Worm (Caenorhabditis elegans) whole organism, dauer: ENCODE results near the gene T04C9.3.

Experiments used
- unc-62 ChIP-seq: sonication (generic microtip); optimal IDR thresholded peaks from 2 replicates; lab custom pipeline; 2017; ENCODE audit warnings: missing biosample characterization, missing genetic modification reagents, missing genetic modification characterization

Gene T04C9.3

DNA sequence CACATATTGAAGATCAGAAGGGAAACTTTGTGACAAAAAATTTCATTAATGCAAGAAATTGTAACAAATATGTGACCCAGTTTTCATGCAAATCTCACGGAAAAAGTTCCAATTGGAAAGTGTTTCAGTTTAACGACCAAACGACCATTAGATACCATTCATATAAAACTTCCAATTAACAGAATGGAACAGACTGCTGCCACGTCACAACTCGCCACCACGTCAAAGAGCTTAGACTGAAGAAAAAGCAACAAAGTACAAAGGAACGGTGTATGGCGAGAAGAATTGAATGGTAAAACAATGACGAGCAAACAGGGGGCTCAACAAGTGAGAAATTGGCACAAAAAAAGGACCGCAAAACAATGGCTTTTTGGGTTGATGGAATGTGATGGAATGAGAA is at the start of gene T04C9.3:
Gene T04C9.3 (plus strand): TSS at position 301 of the 400 bp plus-strand sequence.
- TF ChIP-seq unc-62 (GFP tag; lab: Kevin White, UChicago) = no peak

DNA sequence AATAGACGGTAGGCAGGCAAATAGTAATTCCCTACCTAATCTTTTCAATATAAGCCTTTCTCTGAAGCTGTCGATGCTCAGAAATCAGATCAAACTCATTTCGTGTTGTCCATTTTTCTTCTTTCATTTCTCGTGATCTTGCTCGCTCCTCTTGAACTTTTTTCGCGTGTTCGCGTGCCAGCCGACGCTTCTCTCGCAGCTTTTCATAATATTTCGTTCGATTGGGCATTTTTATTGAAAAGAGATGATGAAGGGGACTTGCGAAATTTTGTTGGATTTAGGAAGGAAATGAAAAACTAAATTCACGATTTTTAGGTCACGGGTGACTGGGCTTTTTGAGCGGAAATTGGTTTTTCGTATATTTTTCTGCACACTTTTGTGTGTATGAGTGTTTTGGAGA is 48.4 kb upstream of the T04C9.3 start, which contains the start of gene EGAP1.1:
Gene EGAP1.1 (minus strand): TSS at position 229 of the 400 bp plus-strand sequence.
- no peak for TF ChIP-seq unc-62 (GFP tag; lab: Kevin White, UChicago)

DNA sequence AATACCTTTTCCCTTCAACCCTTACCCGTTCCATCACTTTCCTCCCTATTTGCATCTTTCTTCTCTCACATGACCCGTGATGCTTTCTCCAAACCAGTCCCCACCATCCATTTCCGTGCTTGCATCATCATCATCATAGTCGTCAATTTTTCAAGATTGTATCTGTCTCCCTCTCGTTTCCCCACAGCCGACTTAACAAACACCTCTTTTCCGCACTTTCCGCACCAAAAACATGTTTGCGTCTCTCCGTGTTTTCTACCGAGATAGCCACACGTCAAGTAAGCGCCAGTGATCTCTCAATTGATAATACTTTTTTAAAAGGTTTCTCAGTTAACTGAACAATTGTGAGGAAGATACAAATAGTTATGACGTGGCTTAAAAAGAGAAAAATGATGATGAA is 47.4 kb upstream of the T04C9.3 start:
- TF ChIP-seq unc-62 (GFP tag; lab: Kevin White, UChicago) = no peak

DNA sequence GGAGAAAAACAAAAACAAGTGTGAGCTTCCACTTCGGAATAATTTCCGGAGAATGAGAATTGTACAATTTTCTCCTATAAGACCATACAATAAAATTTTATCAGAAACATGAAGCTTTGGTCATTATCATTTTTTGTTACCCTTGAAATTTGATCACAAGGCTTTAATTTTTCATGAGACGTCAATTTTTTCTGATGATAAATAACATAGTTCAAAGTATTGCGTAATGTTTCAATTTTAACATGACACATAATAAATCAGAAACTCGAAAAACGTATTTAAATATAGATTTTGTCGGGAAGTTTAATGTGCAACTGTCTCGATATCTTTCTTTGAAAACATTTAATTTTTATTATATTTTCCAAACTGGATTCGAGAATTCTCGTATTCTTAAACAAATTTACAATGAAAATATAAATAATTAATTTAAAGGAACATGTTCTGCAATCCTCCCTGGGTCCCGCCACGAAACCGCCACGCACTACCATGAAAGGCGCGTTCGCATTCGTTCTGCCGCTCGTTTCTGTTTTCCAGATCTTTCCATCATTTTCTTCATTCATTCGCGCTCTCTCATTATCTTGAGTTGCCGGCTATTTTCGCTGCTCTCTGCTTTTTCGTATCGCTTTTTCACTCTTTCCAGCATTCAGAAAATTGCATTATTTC is 46.5 kb upstream of the T04C9.3 start:
- TF ChIP-seq unc-62 (GFP tag; lab: Kevin White, UChicago) = no peak

DNA sequence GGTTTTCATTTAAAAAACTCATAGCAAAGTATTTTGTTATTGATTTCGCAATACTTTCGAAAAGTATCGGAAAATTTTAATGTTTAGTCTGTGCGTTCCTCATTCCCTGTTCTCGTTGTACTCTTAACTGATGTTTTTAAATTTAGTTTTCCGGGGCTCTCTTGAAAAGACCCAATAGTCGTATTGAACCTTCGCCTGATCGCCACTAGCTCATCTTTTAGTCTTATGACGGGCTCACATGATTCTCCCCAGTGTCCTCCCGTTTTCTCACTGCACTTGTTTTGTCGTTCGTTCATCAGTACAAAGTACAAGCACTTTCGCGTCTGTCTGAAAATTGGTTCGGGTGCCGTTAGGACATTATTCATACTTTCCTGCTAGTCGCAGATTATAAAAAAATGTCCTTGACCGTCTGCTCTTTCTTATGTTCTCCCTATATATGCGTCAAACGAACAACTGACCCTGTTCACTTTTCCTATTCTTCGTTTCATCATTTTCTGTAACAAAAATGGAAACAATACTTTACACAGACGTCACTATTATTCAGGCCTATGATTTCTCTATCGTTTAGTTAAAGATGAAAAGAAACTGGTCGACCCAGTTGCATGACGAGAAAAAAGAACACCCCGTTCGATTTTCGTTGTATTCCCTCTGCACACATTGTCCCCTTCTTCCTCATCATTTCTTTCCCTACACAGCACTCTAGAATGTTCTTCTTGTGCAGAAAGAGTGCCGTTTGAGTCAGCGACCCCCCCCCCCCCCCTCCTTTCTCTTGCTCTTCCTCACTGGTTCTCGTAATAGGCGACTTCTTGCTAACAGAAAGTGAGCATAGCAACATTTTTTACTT is 45.8 kb upstream of the T04C9.3 start, which contains the start of gene ubq-1:
Gene ubq-1 (plus strand): TSS at position 802 of the 844 bp plus-strand sequence.
- TF ChIP-seq unc-62 (GFP tag; lab: Kevin White, UChicago) = no peak

DNA sequence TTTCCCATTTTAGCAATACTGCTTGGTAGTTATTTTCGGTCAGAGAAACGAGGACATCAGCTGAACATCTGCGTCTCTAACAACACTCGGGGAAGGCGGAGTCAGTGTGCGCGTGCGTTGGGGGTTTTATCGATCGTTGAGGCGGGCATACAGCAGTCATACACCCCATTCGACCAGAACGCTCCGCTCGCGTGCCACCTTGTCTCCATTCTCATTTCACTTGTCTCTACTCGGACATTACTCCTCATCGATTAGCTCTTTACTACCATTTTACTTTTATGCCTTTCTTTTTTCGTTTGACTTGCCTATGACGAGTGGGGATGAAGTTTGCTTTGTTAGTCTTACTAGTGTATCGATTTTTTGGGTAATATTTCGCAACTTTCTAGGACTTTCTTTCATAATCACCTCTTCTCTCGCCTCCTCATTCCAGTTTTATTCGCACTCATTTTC is 44.9 kb upstream of the T04C9.3 start:
- TF ChIP-seq unc-62 (GFP tag; lab: Kevin White, UChicago) = no peak

DNA sequence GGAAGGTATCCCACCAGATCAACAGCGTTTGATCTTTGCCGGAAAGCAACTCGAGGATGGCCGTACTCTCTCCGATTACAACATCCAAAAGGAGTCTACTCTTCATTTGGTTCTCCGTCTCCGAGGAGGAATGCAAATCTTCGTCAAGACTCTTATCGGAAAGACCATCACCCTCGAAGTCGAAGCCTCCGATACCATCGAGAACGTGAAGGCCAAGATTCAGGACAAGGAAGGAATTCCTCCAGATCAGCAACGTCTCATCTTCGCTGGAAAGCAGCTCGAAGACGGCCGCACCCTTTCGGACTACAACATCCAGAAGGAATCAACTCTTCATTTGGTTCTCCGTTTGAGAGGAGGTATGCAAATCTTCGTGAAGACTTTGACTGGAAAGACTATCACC is 43.3 kb upstream of the T04C9.3 start:
- no peak for TF ChIP-seq unc-62 (GFP tag; lab: Kevin White, UChicago)

DNA sequence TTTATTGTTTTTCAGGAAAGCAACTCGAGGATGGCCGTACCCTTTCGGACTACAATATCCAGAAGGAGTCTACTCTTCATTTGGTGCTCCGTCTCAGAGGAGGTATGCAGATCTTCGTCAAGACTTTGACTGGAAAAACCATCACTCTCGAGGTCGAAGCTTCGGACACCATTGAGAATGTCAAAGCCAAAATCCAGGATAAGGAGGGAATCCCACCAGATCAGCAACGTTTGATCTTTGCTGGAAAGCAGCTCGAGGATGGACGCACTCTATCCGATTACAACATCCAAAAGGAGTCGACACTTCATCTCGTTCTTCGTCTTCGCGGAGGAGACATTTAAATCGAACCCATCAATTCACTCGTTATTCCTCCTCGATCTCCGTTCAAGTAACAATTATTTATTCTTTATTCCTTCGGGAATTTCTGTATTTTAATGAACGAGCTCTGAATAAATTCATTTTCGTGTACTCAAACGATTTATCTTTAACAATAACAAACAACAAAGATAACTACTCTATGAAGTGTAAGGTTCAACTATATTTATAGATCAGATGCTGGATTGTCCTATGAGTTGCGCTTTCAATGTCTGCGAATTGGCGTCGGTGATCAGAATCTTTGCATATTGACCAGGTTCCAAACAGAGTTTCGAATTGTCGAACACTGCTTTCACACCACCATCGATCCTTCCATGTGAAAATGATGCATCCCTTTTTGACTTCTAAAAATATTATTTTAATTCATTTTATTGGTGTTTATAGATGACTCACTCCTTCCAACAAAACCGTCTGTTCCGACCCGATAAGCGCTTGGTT is 41.9 kb upstream of the T04C9.3 start:
- no peak for TF ChIP-seq unc-62 (GFP tag; lab: Kevin White, UChicago)

DNA sequence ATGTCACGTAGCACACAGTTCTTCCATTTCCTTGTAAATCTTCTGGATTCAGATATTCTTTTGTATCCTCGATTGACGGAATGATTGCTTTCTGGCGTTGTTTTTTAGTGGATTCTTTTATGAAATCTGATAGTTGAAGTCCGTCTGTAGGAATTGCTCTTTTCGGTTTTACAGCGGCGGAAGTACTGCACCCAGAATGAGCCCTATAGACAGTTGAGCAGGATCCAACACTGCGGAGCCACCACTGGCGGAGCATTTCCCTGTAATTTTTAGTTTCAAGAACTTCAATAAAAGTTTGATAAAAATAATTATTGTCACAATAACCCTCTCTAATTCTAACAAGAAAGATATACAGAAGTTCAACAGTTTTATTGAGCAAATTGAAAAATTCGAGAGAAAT is 39.6 kb upstream of the T04C9.3 start, which contains the start of gene F25B5.5:
Gene F25B5.5 (minus strand): TSS at position 260 of the 400 bp plus-strand sequence.
- no peak for TF ChIP-seq unc-62 (GFP tag; lab: Kevin White, UChicago)

DNA sequence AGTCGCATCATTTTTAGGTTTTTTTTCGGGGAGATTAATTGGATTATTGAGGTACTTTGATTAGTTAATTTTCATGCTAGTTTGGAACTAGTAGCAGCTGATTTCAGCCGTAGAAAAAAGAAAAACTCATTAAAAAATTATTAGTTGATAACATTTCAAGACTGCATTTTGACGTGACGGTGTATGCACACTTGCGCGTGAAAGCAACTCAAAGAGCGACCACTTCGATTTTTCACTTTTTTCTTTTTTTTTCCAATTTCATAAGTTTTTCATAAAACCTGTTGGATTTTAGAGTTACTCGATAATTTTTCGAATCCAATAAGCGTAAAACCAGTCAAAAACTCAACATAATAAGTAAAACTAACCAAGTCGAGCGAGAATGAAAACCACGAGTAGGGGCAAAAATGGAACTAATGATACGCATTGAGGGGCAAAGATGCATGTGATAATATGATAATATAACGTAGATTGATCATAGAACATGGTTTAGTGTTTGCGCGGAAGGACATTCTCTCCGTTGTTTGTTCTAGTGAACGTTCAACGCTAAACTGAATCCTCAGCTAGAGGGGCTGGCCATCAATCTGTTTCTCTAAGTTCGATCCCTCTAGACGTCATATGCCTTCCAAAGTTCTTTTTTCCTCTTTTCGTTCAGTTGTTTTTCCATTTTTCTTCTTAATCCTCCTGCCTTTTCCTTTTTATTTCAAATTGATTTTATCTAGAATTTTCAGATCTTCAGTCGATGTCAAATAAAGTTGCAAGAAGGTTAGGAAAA is 37.1 kb upstream of the T04C9.3 start, which contains the start of the genes F25B5.6 and F25B5.3:
Gene F25B5.6 (minus strand): TSS at position 572 of the 772 bp plus-strand sequence.
Gene F25B5.3 (plus strand): TSS at position 722 of the 772 bp plus-strand sequence.
- TF ChIP-seq unc-62 (GFP tag; lab: Kevin White, UChicago) = no peak

DNA sequence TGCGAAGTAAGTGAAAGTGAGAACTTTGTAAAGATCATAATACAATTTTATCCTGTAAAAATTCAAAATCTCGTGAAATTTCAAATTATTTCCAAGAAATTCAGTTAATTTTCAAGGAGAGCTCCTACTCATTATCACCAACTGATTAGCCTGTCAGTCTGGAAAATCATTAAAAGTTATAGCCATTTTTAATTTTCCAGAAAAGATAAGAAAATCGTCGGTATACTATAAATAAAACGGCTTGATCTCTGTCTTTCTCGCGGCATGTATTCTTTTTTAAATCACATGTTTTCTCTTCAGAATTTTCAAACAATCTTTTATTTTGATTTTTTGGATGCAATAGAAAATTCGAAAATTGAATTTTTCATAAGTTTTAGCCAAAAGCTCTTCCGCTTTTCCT is 36.5 kb upstream of the T04C9.3 start:
- no peak for TF ChIP-seq unc-62 (GFP tag; lab: Kevin White, UChicago)

DNA sequence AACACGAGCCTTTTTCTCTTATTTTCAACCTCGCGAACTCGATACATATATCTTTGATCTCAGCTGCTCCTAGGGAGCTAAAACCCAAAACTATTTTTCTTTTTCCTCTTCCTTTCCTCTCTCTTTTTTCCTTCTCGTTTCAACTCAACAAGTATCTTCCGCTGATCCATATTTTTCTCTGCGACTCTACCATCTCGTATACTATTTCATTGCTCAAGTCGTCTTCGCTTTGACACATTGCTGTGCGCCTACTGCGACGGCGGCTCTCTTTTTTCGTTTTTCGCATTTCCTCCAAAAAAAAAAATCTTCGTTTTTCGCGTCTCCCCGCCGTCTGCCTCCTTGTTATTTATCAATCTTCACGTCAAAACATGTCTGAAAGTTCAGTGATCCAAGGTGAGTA is 35.6 kb upstream of the T04C9.3 start:
- no peak for TF ChIP-seq unc-62 (GFP tag; lab: Kevin White, UChicago)

DNA sequence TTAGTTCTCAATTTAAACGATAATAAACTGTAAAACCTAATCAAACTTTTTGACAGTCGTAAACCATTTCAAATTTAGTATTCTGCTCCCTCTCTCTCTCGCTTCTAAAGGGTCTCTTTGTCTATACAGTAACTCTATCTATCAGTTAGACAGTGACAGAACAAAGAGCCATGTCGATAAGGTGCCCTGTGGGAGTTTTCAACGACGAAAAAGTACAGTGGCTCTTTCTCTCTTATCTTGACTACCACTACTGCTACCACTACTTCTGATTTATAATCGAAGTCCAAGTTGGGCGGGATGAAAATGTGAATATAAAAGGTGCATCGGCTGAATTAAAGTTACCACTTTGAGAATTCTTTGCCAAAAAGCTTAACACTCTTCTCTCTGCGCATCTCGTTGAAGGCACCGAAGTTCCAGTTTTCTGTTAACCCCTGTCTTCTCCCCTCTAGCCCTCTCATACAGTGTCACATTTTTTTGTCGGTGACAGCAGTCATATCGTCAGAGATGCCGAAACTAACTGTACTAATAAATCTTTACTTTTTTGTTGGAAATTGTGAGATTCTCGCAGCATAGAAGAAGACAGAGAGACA is 34.6 kb upstream of the T04C9.3 start:
- no peak for TF ChIP-seq unc-62 (GFP tag; lab: Kevin White, UChicago)
